Fruit fly (Drosophila melanogaster) whole organism, wandering third instar larva: Measurements from ENCODE around the gene cyc.
A peak's percentile ranks its signal among the peaks of the same experiment; 100 is the strongest.

ENCODE experiments used
- Abd-B ChIP-seq: fragments of >200 bp; optimal IDR thresholded peaks from 2 replicates; lab custom pipeline; 2017; ENCODE audit warnings: missing biosample characterization, missing genetic modification characterization
- CG9705 ChIP-seq: fragments of 200-800 bp; sonication (Bioruptor generic); optimal IDR thresholded peaks from 2 replicates; lab custom pipeline; 2018; ENCODE audit warnings: missing biosample characterization, mild to moderate bottlenecking, missing genetic modification characterization
- CrebA ChIP-seq: fragments of 200-800 bp; sonication (Bioruptor generic); optimal IDR thresholded peaks from 2 replicates; lab custom pipeline; 2016; ENCODE audit warnings: missing biosample characterization, mild to moderate bottlenecking, missing genetic modification characterization, borderline replicate concordance
- Dfd ChIP-seq: fragments of >200 bp; optimal IDR thresholded peaks from 2 replicates; lab custom pipeline; 2017; ENCODE audit warnings: missing biosample characterization, missing genetic modification characterization
- Dif ChIP-seq: fragments of 200-275, 200-300 bp; sonication (Bioruptor generic); optimal IDR thresholded peaks from 2 replicates; lab custom pipeline; 2018; ENCODE audit warnings: missing biosample characterization, missing genetic modification characterization; ENCODE audit not compliant: partially characterized antibody
- GATAd ChIP-seq: sonication (Bioruptor generic); optimal IDR thresholded peaks from 2 replicates; lab custom pipeline; 2016; ENCODE audit warnings: missing biosample characterization, missing genetic modification characterization
- HLH106 ChIP-seq: fragments of 200-800 bp; optimal IDR thresholded peaks from 3 replicates; lab custom pipeline; 2019; ENCODE audit warnings: missing biosample characterization, mild to moderate bottlenecking, missing genetic modification characterization, moderate library complexity
- Hnf4 ChIP-seq: fragments of 200-800 bp; sonication (Bioruptor generic); optimal IDR thresholded peaks from 2 replicates; lab custom pipeline; 2016; ENCODE audit warnings: missing biosample characterization, mild to moderate bottlenecking, missing genetic modification characterization
- Hr78 ChIP-seq: fragments of >200 bp; optimal IDR thresholded peaks from 2 replicates; lab custom pipeline; 2017; ENCODE audit warnings: missing biosample characterization, missing genetic modification characterization
- Hr83 ChIP-seq: fragments of 200-300 bp; sonication (Bioruptor generic); optimal IDR thresholded peaks from 2 replicates; lab custom pipeline; 2016; ENCODE audit warnings: missing biosample characterization, mild to moderate bottlenecking, missing genetic modification characterization, moderate library complexity; ENCODE audit not compliant: poor library complexity, severe bottlenecking
- Jra ChIP-seq: sonication (Bioruptor generic); optimal IDR thresholded peaks from 2 replicates; lab custom pipeline; 2016; ENCODE audit warnings: missing biosample characterization, missing genetic modification characterization
- Myc ChIP-seq: fragments of >200 bp; optimal IDR thresholded peaks from 2 replicates; lab custom pipeline; 2017
- N ChIP-seq: fragments of >200 bp; optimal IDR thresholded peaks from 2 replicates; lab custom pipeline; 2018; ENCODE audit warnings: missing biosample characterization, missing external identifiers, missing genetic modification characterization
- OdsH ChIP-seq: fragments of 200-800 bp; sonication (Bioruptor generic); optimal IDR thresholded peaks from 2 replicates; lab custom pipeline; 2016; ENCODE audit warnings: missing biosample characterization, mild to moderate bottlenecking, missing genetic modification characterization
- Rel ChIP-seq, 2 experiments: fragments of 200-800 bp; sonication (Bioruptor generic) in 1 of 2; optimal IDR thresholded peaks; 2 replicates in 1 of 2; 3 replicates in 1 of 2; lab custom pipeline; 2016 to 2019; ENCODE audit warnings: mild to moderate bottlenecking in 2 of 2, missing biosample characterization in 2 of 2, missing genetic modification characterization in 2 of 2, moderate library complexity in 1 of 2
- Sp1 ChIP-seq: fragments of 200-800 bp; sonication (Bioruptor generic); optimal IDR thresholded peaks from 3 replicates; lab custom pipeline; 2019; ENCODE audit warnings: missing biosample characterization, mild to moderate bottlenecking, missing genetic modification characterization, moderate library complexity
- Vsx2 ChIP-seq: fragments of 200-300, 225-300 bp; sonication (Bioruptor generic); optimal IDR thresholded peaks from 2 replicates; lab custom pipeline; 2018; ENCODE audit warnings: missing biosample characterization, missing genetic modification characterization; ENCODE audit not compliant: partially characterized antibody
- br ChIP-seq: fragments of 200-800 bp; sonication (Bioruptor generic); optimal IDR thresholded peaks from 2 replicates; lab custom pipeline; 2016; ENCODE audit warnings: missing biosample characterization, missing genetic modification characterization
- brk ChIP-seq: fragments of 200-800 bp; sonication (Bioruptor generic); optimal IDR thresholded peaks from 2 replicates; lab custom pipeline; 2016; ENCODE audit warnings: missing biosample characterization, mild to moderate bottlenecking, missing genetic modification characterization
- dl ChIP-seq, 2 experiments: fragments of 175-275, 200-275 bp in 1 of 2; fragments of 200-275 bp in 1 of 2; sonication (Bioruptor generic); optimal IDR thresholded peaks; lab custom pipeline; 2018; ENCODE audit warnings: mild to moderate bottlenecking in 2 of 2, missing biosample characterization in 2 of 2, missing genetic modification characterization in 2 of 2, moderate library complexity in 2 of 2; ENCODE audit not compliant: partially characterized antibody in 2 of 2, insufficient read depth in 1 of 2
- dmrt93B ChIP-seq: fragments of 200-800 bp; sonication (Bioruptor generic); optimal IDR thresholded peaks from 2 replicates; lab custom pipeline; 2018; ENCODE audit warnings: missing biosample characterization, mild to moderate bottlenecking, missing genetic modification characterization
- ey ChIP-seq: fragments of 200-800 bp; sonication (Bioruptor generic); optimal IDR thresholded peaks from 2 replicates; lab custom pipeline; 2016; ENCODE audit warnings: missing biosample characterization, missing genetic modification characterization
- foxo ChIP-seq, 2 experiments: fragments of 200-800 bp; sonication (Bioruptor generic); optimal IDR thresholded peaks; 2 replicates in 1 of 2; 3 replicates in 1 of 2; lab custom pipeline; 2016 to 2017; ENCODE audit warnings: missing biosample characterization in 2 of 2, missing genetic modification characterization in 2 of 2
- fru ChIP-seq: fragments of 200-800 bp; sonication (Bioruptor generic); optimal IDR thresholded peaks from 3 replicates; lab custom pipeline; 2016; ENCODE audit warnings: missing biosample characterization, mild to moderate bottlenecking, missing genetic modification characterization
- h ChIP-seq: fragments of 200-800 bp; sonication (Bioruptor generic); optimal IDR thresholded peaks from 3 replicates; lab custom pipeline; 2016; ENCODE audit warnings: missing biosample characterization, mild to moderate bottlenecking, missing genetic modification characterization
- jim ChIP-seq: fragments of 175-275, 200-325 bp; sonication (Bioruptor generic); optimal IDR thresholded peaks from 2 replicates; lab custom pipeline; 2016; ENCODE audit warnings: missing biosample characterization, mild to moderate bottlenecking, missing genetic modification characterization
- lola ChIP-seq: fragments of >200 bp; optimal IDR thresholded peaks from 2 replicates; lab custom pipeline; 2017; ENCODE audit warnings: missing biosample characterization, missing genetic modification characterization
- psq ChIP-seq: fragments of 200-800 bp; sonication (Bioruptor generic); optimal IDR thresholded peaks from 3 replicates; lab custom pipeline; 2017; ENCODE audit warnings: missing biosample characterization, mild to moderate bottlenecking, missing genetic modification characterization, moderate library complexity
- rgr ChIP-seq: fragments of 200-800 bp; sonication (Bioruptor generic); optimal IDR thresholded peaks from 3 replicates; lab custom pipeline; 2016; ENCODE audit warnings: missing biosample characterization, mild to moderate bottlenecking, missing genetic modification characterization
- sage ChIP-seq: fragments of 200-800 bp; sonication (Bioruptor generic); optimal IDR thresholded peaks from 2 replicates; lab custom pipeline; 2016; ENCODE audit warnings: missing biosample characterization, mild to moderate bottlenecking, missing genetic modification characterization
- sv ChIP-seq: fragments of 200-800 bp; sonication (Bioruptor generic); optimal IDR thresholded peaks from 3 replicates; lab custom pipeline; 2016; ENCODE audit warnings: missing biosample characterization, missing genetic modification characterization
- woc ChIP-seq: sonication (Bioruptor generic); optimal IDR thresholded peaks from 2 replicates; lab custom pipeline; 2016; ENCODE audit warnings: missing biosample characterization, mild to moderate bottlenecking, missing genetic modification characterization

cyc gene

DNA sequence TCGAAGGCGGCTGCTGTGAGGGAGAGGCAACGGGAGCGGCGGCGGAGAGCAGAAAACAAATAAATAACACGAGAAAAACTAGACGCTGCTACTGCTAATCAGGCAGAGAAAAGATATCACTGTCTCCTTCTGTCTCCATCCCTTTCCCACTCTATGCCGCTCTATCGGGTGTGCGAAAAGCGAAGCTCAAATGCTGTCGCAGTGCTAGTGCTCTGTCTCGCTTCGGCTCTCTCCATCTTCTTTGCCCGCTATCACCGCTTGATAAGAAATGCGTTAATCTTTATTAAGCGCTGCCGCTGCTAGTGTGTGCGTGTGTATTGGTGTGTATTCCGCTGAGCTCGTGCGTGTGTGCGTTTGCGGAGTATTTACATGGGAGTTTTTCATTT is 24.1 kb downstream of the cyc start:
- TF ChIP-seq Dif (GFP tag; lab: Kevin White, UChicago) (peak; percentile 1), h (no peak), N (peak; percentile 15)

- TF ChIP-seq sv (GFP tag; lab: Kevin White, UChicago) = peak; percentile 49
- TF ChIP-seq brk (GFP tag; lab: Kevin White, UChicago) = no peak
- TF ChIP-seq Abd-B (GFP tag; lab: Kevin White, UChicago) = no peak
- TF ChIP-seq Vsx2 (GFP tag; lab: Kevin White, UChicago) = no peak
- TF ChIP-seq fru (GFP tag; lab: Kevin White, UChicago) = peak; percentile 83
- no peak for TF ChIP-seq Hr78
- TF ChIP-seq dmrt93B (GFP tag; lab: Kevin White, UChicago) = peak; percentile 49
- peak; percentile 21 for TF ChIP-seq CrebA (GFP tag; lab: Kevin White, UChicago)
- TF ChIP-seq N = no peak
- TF ChIP-seq woc (GFP tag; lab: Kevin White, UChicago) = peak; percentile 97
- TF ChIP-seq Sp1 (GFP tag; lab: Kevin White, UChicago) = peak; percentile 77
- peak; percentile 61 for TF ChIP-seq sage
- TF ChIP-seq OdsH (GFP tag; lab: Kevin White, UChicago) = peak; percentile 63
- peak; percentile 46 for TF ChIP-seq Hr83 (GFP tag; lab: Kevin White, UChicago)
- TF ChIP-seq Rel (GFP tag; optimal IDR thresholded peaks at IDR 0.05; lab: Kevin White, UChicago) = peak; percentile 57
- TF ChIP-seq Rel (tag; optimal IDR thresholded peaks at IDR 0.05; lab: Kevin White, UChicago) = peak; percentile 0
- TF ChIP-seq h = peak; percentile 73
- peak; percentile 100 for TF ChIP-seq Myc (lab: Kevin White, UChicago)
- TF ChIP-seq Dfd = no peak
- TF ChIP-seq rgr (GFP tag; lab: Kevin White, UChicago) = peak; percentile 72
- TF ChIP-seq Hnf4 = peak; percentile 24
- peak; percentile 92 to 93 for TF ChIP-seq dl (GFP tag; optimal IDR thresholded peaks at IDR 0.05; lab: Kevin White, UChicago; ENCODE audit: insufficient read depth in 1 of 2, partially characterized antibody in 2 of 2)
- peak; percentile 1 for TF ChIP-seq Jra (GFP tag; lab: Kevin White, UChicago)
- TF ChIP-seq psq (GFP tag; lab: Kevin White, UChicago) = peak; percentile 71
- peak; percentile 64 for TF ChIP-seq br
- peak; percentile 91 for TF ChIP-seq HLH106
- peak; percentile 73 for TF ChIP-seq ey (GFP tag; lab: Kevin White, UChicago)
- TF ChIP-seq CG9705 (GFP tag; lab: Kevin White, UChicago) = peak; percentile 55
- peak in 1 of 2 experiments; percentile 80 for TF ChIP-seq foxo (GFP tag; optimal IDR thresholded peaks at IDR 0.05; lab: Kevin White, UChicago)
- TF ChIP-seq lola (GFP tag; lab: Kevin White, UChicago) = no peak
- TF ChIP-seq Dif (GFP tag; lab: Kevin White, UChicago) = peak; percentile 95
- TF ChIP-seq jim (GFP tag; lab: Kevin White, UChicago) = no peak
- no peak for TF ChIP-seq GATAd
Measured at dm6 chr3L:19790929-19791687, 24.6 kb downstream of the cyc start.

DNA sequence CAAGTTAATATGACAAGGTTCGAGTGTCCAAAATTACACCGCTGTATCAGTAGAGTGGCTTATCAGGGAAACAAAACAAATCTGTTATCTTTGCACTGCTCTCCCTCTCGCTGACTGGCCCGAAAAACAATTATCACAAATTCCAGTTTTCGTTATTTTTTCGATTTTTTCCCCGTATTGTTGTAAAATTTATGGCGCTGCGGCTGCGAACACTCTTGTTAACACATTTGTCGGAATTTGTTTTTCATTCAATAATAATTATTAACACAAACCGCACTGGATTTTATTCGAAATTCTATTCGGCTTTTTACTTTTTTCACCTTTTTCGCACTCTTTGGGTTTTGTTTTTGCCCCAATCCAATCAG is 25.2 kb downstream of the cyc start:
- TF ChIP-seq Rel (GFP tag; optimal IDR thresholded peaks at IDR 0.05; lab: Kevin White, UChicago) (no peak), Rel (tag; optimal IDR thresholded peaks at IDR 0.05; lab: Kevin White, UChicago) (peak; percentile 51), psq (GFP tag; lab: Kevin White, UChicago) (no peak)

DNA sequence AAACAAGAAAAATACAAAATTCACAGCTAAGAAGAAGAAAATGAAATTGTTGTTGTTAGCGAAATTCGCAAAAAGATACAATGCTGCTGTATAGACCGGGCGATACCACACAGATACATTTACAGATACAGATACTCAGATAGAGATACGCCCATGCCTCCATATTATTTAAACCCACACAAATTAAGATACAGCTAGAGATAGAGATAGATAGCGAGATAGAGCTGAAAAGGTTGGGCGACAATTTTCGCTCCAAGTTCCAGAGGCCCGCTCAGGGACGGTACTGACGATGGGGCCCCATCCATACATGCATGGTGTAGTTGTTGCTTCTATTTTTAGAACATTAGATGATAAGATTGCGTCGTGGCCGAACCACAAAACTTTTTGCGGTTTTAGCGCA is 28.1 kb downstream of the cyc start:
- TF ChIP-seq CG9705 (GFP tag; lab: Kevin White, UChicago) (no peak), Hr83 (GFP tag; lab: Kevin White, UChicago) (peak; percentile 28)
- TF ChIP-seq, all 38 proteins: peak for 1
